Worm (Caenorhabditis elegans) whole organism, late embryonic: Measurements from ENCODE around the gene ZK856.6.

Source experiments
- C08G9.2 ChIP-seq: sonication (generic microtip); optimal IDR thresholded peaks from 2 replicates; lab custom pipeline; 2016; ENCODE audit warnings: mild to moderate bottlenecking, missing genetic modification characterization, moderate library complexity, missing compliant biosample characterization
- F13H6.1 ChIP-seq: sonication (generic microtip); optimal IDR thresholded peaks from 2 replicates; lab custom pipeline; 2016; ENCODE audit warnings: missing genetic modification characterization, missing compliant biosample characterization
- K02D7.2 ChIP-seq: sonication (generic microtip); optimal IDR thresholded peaks from 2 replicates; lab custom pipeline; 2017; ENCODE audit warnings: mild to moderate bottlenecking, missing genetic modification characterization, missing compliant biosample characterization
- K09A11.1 ChIP-seq: sonication (generic microtip); optimal IDR thresholded peaks from 2 replicates; lab custom pipeline; 2017; ENCODE audit warnings: antibody characterized with exemption, mild to moderate bottlenecking, missing genetic modification characterization, missing compliant biosample characterization; ENCODE audit not compliant: insufficient read depth
- ahr-1 ChIP-seq: sonication (generic microtip); optimal IDR thresholded peaks from 2 replicates; lab custom pipeline; 2016; ENCODE audit warnings: missing genetic modification characterization, missing compliant biosample characterization
- ceh-14 ChIP-seq: sonication (generic microtip); optimal IDR thresholded peaks from 2 replicates; lab custom pipeline; 2016; ENCODE audit warnings: missing genotype, missing genetic modification characterization, missing compliant biosample characterization
- ceh-18 ChIP-seq: sonication (generic microtip); optimal IDR thresholded peaks from 2 replicates; lab custom pipeline; 2016; ENCODE audit warnings: missing genetic modification characterization, missing compliant biosample characterization
- ceh-19 ChIP-seq: fragments of 200-800 bp; sonication (Bioruptor generic); optimal IDR thresholded peaks from 2 replicates; lab custom pipeline; 2018; ENCODE audit warnings: mild to moderate bottlenecking, missing genetic modification characterization, missing compliant biosample characterization
- ceh-2 ChIP-seq: sonication (generic microtip); optimal IDR thresholded peaks from 2 replicates; lab custom pipeline; 2016; ENCODE audit warnings: missing genotype, missing genetic modification characterization, missing compliant biosample characterization
- ceh-31 ChIP-seq: sonication (generic microtip); optimal IDR thresholded peaks from 2 replicates; lab custom pipeline; 2016; ENCODE audit warnings: missing genetic modification characterization, missing compliant biosample characterization
- ceh-34 ChIP-seq: sonication (generic microtip); optimal IDR thresholded peaks from 2 replicates; lab custom pipeline; 2016; ENCODE audit warnings: mild to moderate bottlenecking, missing genetic modification characterization, missing compliant biosample characterization
- ceh-48 ChIP-seq: sonication (generic microtip); optimal IDR thresholded peaks from 2 replicates; lab custom pipeline; 2016; ENCODE audit warnings: missing genetic modification characterization, inconsistent platforms, missing compliant biosample characterization
- dmd-4 ChIP-seq: sonication (generic microtip); optimal IDR thresholded peaks from 2 replicates; lab custom pipeline; 2016; ENCODE audit warnings: borderline replicate concordance, missing genetic modification characterization, missing compliant biosample characterization
- dve-1 ChIP-seq: sonication (generic microtip); optimal IDR thresholded peaks from 2 replicates; lab custom pipeline; 2017; ENCODE audit warnings: antibody characterized with exemption, mild to moderate bottlenecking, missing genetic modification characterization, missing compliant biosample characterization
- elt-2 ChIP-seq: sonication (generic microtip); optimal IDR thresholded peaks from 2 replicates; lab custom pipeline; 2016; ENCODE audit warnings: missing genetic modification reagents, missing genetic modification characterization, missing compliant biosample characterization
- ets-4 ChIP-seq: sonication (generic microtip); optimal IDR thresholded peaks from 2 replicates; lab custom pipeline; 2016; ENCODE audit warnings: missing genetic modification characterization, missing compliant biosample characterization
- fax-1 ChIP-seq: sonication (generic microtip); optimal IDR thresholded peaks from 2 replicates; lab custom pipeline; 2016; ENCODE audit warnings: missing genotype, missing genetic modification characterization, missing compliant biosample characterization
- hlh-30 ChIP-seq: sonication (generic microtip); optimal IDR thresholded peaks from 2 replicates; lab custom pipeline; 2017; ENCODE audit warnings: antibody characterized with exemption, missing genetic modification characterization, missing compliant biosample characterization; ENCODE audit not compliant: insufficient read depth
- hlh-6 ChIP-seq: sonication (generic microtip); optimal IDR thresholded peaks from 2 replicates; lab custom pipeline; 2016; ENCODE audit warnings: missing genotype, missing genetic modification characterization, missing compliant biosample characterization
- hlh-8 ChIP-seq: sonication (generic microtip); optimal IDR thresholded peaks from 2 replicates; lab custom pipeline; 2016; ENCODE audit warnings: missing genotype, missing genetic modification characterization, missing compliant biosample characterization
- mec-3 ChIP-seq: sonication (generic microtip); optimal IDR thresholded peaks from 2 replicates; lab custom pipeline; 2016; ENCODE audit warnings: borderline replicate concordance, missing genetic modification characterization, missing compliant biosample characterization
- nfya-1 ChIP-seq: sonication (generic microtip); optimal IDR thresholded peaks from 2 replicates; lab custom pipeline; 2017; ENCODE audit warnings: missing genetic modification characterization, mild to moderate bottlenecking, missing compliant biosample characterization, antibody characterized with exemption, moderate library complexity
- pha-2 ChIP-seq: sonication (generic microtip); optimal IDR thresholded peaks from 2 replicates; lab custom pipeline; 2017; ENCODE audit warnings: mild to moderate bottlenecking, missing genetic modification characterization, missing compliant biosample characterization
- ref-2 ChIP-seq: sonication (generic microtip); optimal IDR thresholded peaks from 2 replicates; lab custom pipeline; 2016; ENCODE audit warnings: missing genetic modification characterization, missing compliant biosample characterization
- rnt-1 ChIP-seq: sonication (generic microtip); optimal IDR thresholded peaks from 2 replicates; lab custom pipeline; 2016; ENCODE audit warnings: missing genetic modification characterization, missing compliant biosample characterization
- sdc-2 ChIP-seq: sonication (generic microtip); optimal IDR thresholded peaks from 2 replicates; lab custom pipeline; 2016; ENCODE audit warnings: missing genotype, missing genetic modification characterization, missing compliant biosample characterization
- tbx-2 ChIP-seq: sonication (generic microtip); optimal IDR thresholded peaks from 2 replicates; lab custom pipeline; 2016; ENCODE audit warnings: missing genetic modification characterization, missing compliant biosample characterization
- tbx-7 ChIP-seq: sonication (generic microtip); optimal IDR thresholded peaks from 2 replicates; lab custom pipeline; 2016; ENCODE audit warnings: missing genotype, missing genetic modification characterization, missing compliant biosample characterization
- unc-3 ChIP-seq, 2 experiments: fragments of 200-800 bp in 1 of 2; sonication (Bioruptor generic) in 1 of 2; sonication (generic microtip) in 1 of 2; conservative IDR thresholded peaks in 1 of 2; optimal IDR thresholded peaks in 1 of 2; 2 replicates each; pipeline versions ENCODE4 v1.3.6 to Lab custom; 2016 to 2022; ENCODE audit warnings: missing compliant biosample characterization in 2 of 2, missing genetic modification characterization in 2 of 2, missing genetic modification reagents in 1 of 2
- unc-42 ChIP-seq: sonication (generic microtip); optimal IDR thresholded peaks from 2 replicates; lab custom pipeline; 2016; ENCODE audit warnings: missing genotype, missing genetic modification characterization, missing compliant biosample characterization
- zip-5 ChIP-seq: sonication (generic microtip); optimal IDR thresholded peaks from 2 replicates; lab custom pipeline; 2016; ENCODE audit warnings: missing genetic modification characterization, missing compliant biosample characterization
- ztf-16 ChIP-seq: sonication (generic microtip); optimal IDR thresholded peaks from 2 replicates; lab custom pipeline; 2017; ENCODE audit warnings: missing genetic modification characterization, missing compliant biosample characterization

The ZK856.6 gene

ce11 chrV:10173653-10174052 is 24.8 kb upstream of the ZK856.6 start, which contains the start of gene egl-3:
Gene egl-3, minus strand, starts transcription at chrV:10173753.
- TF ChIP-seq ceh-18 (tag; lab: Kevin White, UChicago): no peak

- TF ChIP-seq ztf-16 (tag; lab: Kevin White, UChicago) (no peak), nfya-1 (tag; lab: Kevin White, UChicago) (peak; percentile 96), unc-42 (tag; lab: Kevin White, UChicago) (peak; percentile 96), K02D7.2 (tag; lab: Kevin White, UChicago) (no peak), tbx-2 (tag; lab: Kevin White, UChicago) (peak; percentile 37), ceh-48 (tag; lab: Kevin White, UChicago) (peak; percentile 99), dmd-4 (no peak), ceh-18 (tag; lab: Kevin White, UChicago) (peak; percentile 41), unc-3 (GFP tag; conservative IDR thresholded peaks at IDR 0.05; lab: Robert Waterston, UW) (no peak), unc-3 (tag; optimal IDR thresholded peaks at IDR 0.05; lab: Kevin White, UChicago) (peak; percentile 32), rnt-1 (tag; lab: Kevin White, UChicago) (no peak), ceh-34 (peak; percentile 24), hlh-30 (tag; lab: Kevin White, UChicago) (peak; percentile 66), ceh-19 (GFP tag; lab: Kevin White, UChicago) (peak; percentile 31), ceh-31 (tag; lab: Kevin White, UChicago) (peak; percentile 82), ceh-14 (tag; lab: Kevin White, UChicago) (peak; percentile 83)
Measured at ce11 chrV:10174632-10175075, 23.8 kb upstream of the ZK856.6 start.

ce11 chrV:10178166-10178565 is 20.3 kb upstream of the ZK856.6 start:
- TF ChIP-seq rnt-1 (tag; lab: Kevin White, UChicago) (peak; percentile 22), elt-2 (tag; lab: Kevin White, UChicago) (peak; percentile 54), sdc-2 (tag; lab: Kevin White, UChicago) (peak; percentile 23), mec-3 (tag; lab: Kevin White, UChicago) (no peak), unc-42 (tag; lab: Kevin White, UChicago) (peak; percentile 19), ahr-1 (peak; percentile 49), tbx-7 (tag; lab: Kevin White, UChicago) (peak; percentile 71), pha-2 (tag; lab: Kevin White, UChicago) (no peak), unc-3 (GFP tag; conservative IDR thresholded peaks at IDR 0.05; lab: Robert Waterston, UW) (no peak), unc-3 (tag; optimal IDR thresholded peaks at IDR 0.05; lab: Kevin White, UChicago) (no peak), K09A11.1 (no peak), fax-1 (tag; lab: Kevin White, UChicago) (peak; percentile 39), nfya-1 (tag; lab: Kevin White, UChicago) (peak; percentile 31), hlh-8 (tag; lab: Kevin White, UChicago) (peak; percentile 52), ceh-34 (peak; percentile 67), ceh-48 (tag; lab: Kevin White, UChicago) (peak; percentile 37), tbx-2 (tag; lab: Kevin White, UChicago) (peak; percentile 75), ceh-14 (tag; lab: Kevin White, UChicago) (peak; percentile 79), C08G9.2 (tag; lab: Kevin White, UChicago) (peak; percentile 77), hlh-6 (tag; lab: Kevin White, UChicago) (no peak), ceh-2 (peak; percentile 63), ets-4 (tag; lab: Kevin White, UChicago) (peak; percentile 73), ref-2 (peak; percentile 85), dve-1 (tag; lab: Kevin White, UChicago) (no peak), F13H6.1 (peak; percentile 67), ceh-31 (tag; lab: Kevin White, UChicago) (peak; percentile 94), ceh-18 (tag; lab: Kevin White, UChicago) (peak; percentile 54), zip-5 (peak; percentile 52)
- TF ChIP-seq, all 69 proteins: peak for 21

ce11 chrV:10179235-10179634 is 19.3 kb upstream of the ZK856.6 start, which contains the start of gene cul-5:
Gene cul-5, plus strand, starts transcription at chrV:10179535.
- TF ChIP-seq K02D7.2 (tag; lab: Kevin White, UChicago): no peak
- peak; percentile 11 for TF ChIP-seq elt-2 (tag; lab: Kevin White, UChicago)
- TF ChIP-seq, all 69 proteins: peak for 1
